Worm (Caenorhabditis elegans) whole organism, L3 larva: ENCODE data around the gene R10H10.3.

Source experiments
- R02D3.7 ChIP-seq: fragments of 150-350 bp; optimal IDR thresholded peaks from 2 replicates; lab custom pipeline; 2014; ENCODE audit warnings: missing biosample characterization, missing genetic modification characterization
- ZK546.5 ChIP-seq: sonication (generic microtip); optimal IDR thresholded peaks from 2 replicates; lab custom pipeline; 2017; ENCODE audit warnings: missing biosample characterization, missing genetic modification characterization
- ama-1 ChIP-seq: fragments of 150-350 bp; optimal IDR thresholded peaks from 2 replicates; lab custom pipeline; 2018
- ceh-16 ChIP-seq: sonication (generic microtip); optimal IDR thresholded peaks from 2 replicates; lab custom pipeline; 2017; ENCODE audit warnings: missing biosample characterization, missing genetic modification characterization
- ceh-28 ChIP-seq: fragments of 150-350 bp; optimal IDR thresholded peaks from 2 replicates; lab custom pipeline; 2014; ENCODE audit warnings: missing biosample characterization, missing genetic modification reagents, missing genetic modification characterization
- ceh-82 ChIP-seq: fragments of 150-350 bp; optimal IDR thresholded peaks from 2 replicates; lab custom pipeline; 2014; ENCODE audit warnings: missing biosample characterization, missing genetic modification characterization
- ceh-9 ChIP-seq: sonication (generic microtip); optimal IDR thresholded peaks from 2 replicates; lab custom pipeline; 2018; ENCODE audit warnings: missing biosample characterization, missing genetic modification characterization
- daf-12 ChIP-seq: fragments of 150-350 bp; optimal IDR thresholded peaks from 2 replicates; lab custom pipeline; 2014; ENCODE audit warnings: missing biosample characterization, missing genetic modification reagents, missing genetic modification characterization
- egl-5 ChIP-seq: fragments of 150-350 bp; optimal IDR thresholded peaks from 2 replicates; lab custom pipeline; 2017; ENCODE audit warnings: missing biosample characterization, missing genetic modification reagents, missing genetic modification characterization, inconsistent platforms
- elt-1 ChIP-seq: fragments of 150-350 bp; optimal IDR thresholded peaks from 2 replicates; lab custom pipeline; 2014; ENCODE audit warnings: missing biosample characterization, missing genetic modification characterization
- elt-2 ChIP-seq: sonication (generic microtip); optimal IDR thresholded peaks from 2 replicates; lab custom pipeline; 2016; ENCODE audit warnings: missing genetic modification reagents, mild to moderate bottlenecking, missing genetic modification characterization, missing compliant biosample characterization
- eor-1 ChIP-seq, 2 experiments: fragments of 150-350 bp; optimal IDR thresholded peaks; 2 replicates each; lab custom pipeline; 2014 to 2018; ENCODE audit warnings: missing biosample characterization in 2 of 2, missing genetic modification characterization in 2 of 2
- fkh-10 ChIP-seq: sonication (generic microtip); optimal IDR thresholded peaks from 2 replicates; lab custom pipeline; 2017; ENCODE audit warnings: missing biosample characterization, missing genetic modification reagents, missing genetic modification characterization
- fkh-2 ChIP-seq: fragments of 150-350 bp; optimal IDR thresholded peaks from 2 replicates; lab custom pipeline; 2014; ENCODE audit warnings: missing biosample characterization, missing genetic modification reagents, missing genetic modification characterization
- fos-1 ChIP-seq: fragments of 150-350 bp; optimal IDR thresholded peaks from 2 replicates; lab custom pipeline; 2014; ENCODE audit warnings: missing biosample characterization, missing genetic modification characterization
- hmg-11 ChIP-seq: sonication (generic microtip); optimal IDR thresholded peaks from 2 replicates; lab custom pipeline; 2016; ENCODE audit warnings: missing genetic modification characterization, missing compliant biosample characterization
- lin-15B ChIP-seq: fragments of 150-350 bp; optimal IDR thresholded peaks from 2 replicates; lab custom pipeline; 2014; ENCODE audit warnings: missing biosample characterization, missing genetic modification characterization
- lin-39 ChIP-seq: fragments of 150-350 bp; optimal IDR thresholded peaks from 2 replicates; lab custom pipeline; 2018; ENCODE audit warnings: missing biosample characterization, missing genetic modification reagents, missing genetic modification characterization
- mdl-1 ChIP-seq: fragments of 150-350 bp; optimal IDR thresholded peaks from 2 replicates; lab custom pipeline; 2014; ENCODE audit warnings: missing biosample characterization, missing genetic modification characterization
- nfya-1 ChIP-seq: sonication (generic microtip); optimal IDR thresholded peaks from 2 replicates; lab custom pipeline; 2017; ENCODE audit warnings: missing genetic modification characterization, mild to moderate bottlenecking, missing compliant biosample characterization, antibody characterized with exemption, moderate library complexity; ENCODE audit not compliant: insufficient read depth
- nhr-11 ChIP-seq: fragments of 150-350 bp; optimal IDR thresholded peaks from 2 replicates; lab custom pipeline; 2014; ENCODE audit warnings: missing biosample characterization, missing genetic modification characterization
- nhr-12 ChIP-seq: fragments of 150-350 bp; optimal IDR thresholded peaks from 2 replicates; lab custom pipeline; 2014; ENCODE audit warnings: missing biosample characterization, missing genetic modification characterization
- nhr-23 ChIP-seq: fragments of 150-350 bp; optimal IDR thresholded peaks from 2 replicates; lab custom pipeline; 2014; ENCODE audit warnings: missing biosample characterization, missing genetic modification reagents, missing genetic modification characterization
- nhr-28 ChIP-seq: fragments of 150-350 bp; optimal IDR thresholded peaks from 2 replicates; lab custom pipeline; 2014; ENCODE audit warnings: missing biosample characterization, missing genetic modification characterization
- nhr-43 ChIP-seq: sonication (generic microtip); optimal IDR thresholded peaks from 2 replicates; lab custom pipeline; 2016; ENCODE audit warnings: mild to moderate bottlenecking, missing genetic modification characterization, missing compliant biosample characterization; ENCODE audit not compliant: poor library complexity, severe bottlenecking
- nhr-67 ChIP-seq: fragments of 150-350 bp; optimal IDR thresholded peaks from 2 replicates; lab custom pipeline; 2014; ENCODE audit warnings: missing biosample characterization, missing genetic modification characterization
- nhr-76 ChIP-seq: fragments of 150-350 bp; sonication (generic microtip); optimal IDR thresholded peaks from 5 replicates; lab custom pipeline; 2014; ENCODE audit warnings: missing biosample characterization, missing genetic modification characterization
- nhr-77 ChIP-seq: fragments of 150-350 bp; optimal IDR thresholded peaks from 2 replicates; lab custom pipeline; 2014; ENCODE audit warnings: missing biosample characterization, missing genetic modification characterization
- pha-4 ChIP-seq: fragments of 150-350 bp; optimal IDR thresholded peaks from 2 replicates; lab custom pipeline; 2014; ENCODE audit warnings: missing biosample characterization, missing genetic modification reagents, missing genetic modification characterization
- sea-2 ChIP-seq: fragments of 150-350 bp; sonication (generic microtip); optimal IDR thresholded peaks from 4 replicates; lab custom pipeline; 2014; ENCODE audit warnings: missing biosample characterization, missing genetic modification reagents, missing genetic modification characterization
- skn-1 ChIP-seq: fragments of 150-350 bp; optimal IDR thresholded peaks from 2 replicates; lab custom pipeline; 2014; ENCODE audit warnings: missing biosample characterization, missing genetic modification characterization
- snpc-4 ChIP-seq: fragments of 150-350 bp; optimal IDR thresholded peaks from 2 replicates; lab custom pipeline; 2014; ENCODE audit warnings: missing biosample characterization, missing genetic modification characterization
- tbx-2 ChIP-seq: sonication (generic microtip); optimal IDR thresholded peaks from 2 replicates; lab custom pipeline; 2016; ENCODE audit warnings: mild to moderate bottlenecking, missing genetic modification characterization, missing compliant biosample characterization
- unc-39 ChIP-seq: sonication (generic microtip); optimal IDR thresholded peaks from 4 replicates; lab custom pipeline; 2017; ENCODE audit warnings: missing biosample characterization, missing genetic modification characterization
- unc-62 ChIP-seq: fragments of 150-350 bp; sonication (generic microtip); optimal IDR thresholded peaks from 4 replicates; lab custom pipeline; 2014; ENCODE audit warnings: missing biosample characterization, missing genetic modification reagents, missing genetic modification characterization
- zag-1 ChIP-seq: fragments of 150-350 bp; optimal IDR thresholded peaks from 2 replicates; lab custom pipeline; 2014; ENCODE audit warnings: missing biosample characterization, missing genetic modification characterization
- ztf-11 ChIP-seq: fragments of 150-350 bp; optimal IDR thresholded peaks from 2 replicates; lab custom pipeline; 2014; ENCODE audit warnings: missing biosample characterization, missing genetic modification characterization
- ztf-4 ChIP-seq: fragments of 150-350 bp; optimal IDR thresholded peaks from 2 replicates; lab custom pipeline; 2014; ENCODE audit warnings: missing biosample characterization, missing genetic modification characterization

The R10H10.3 gene

DNA sequence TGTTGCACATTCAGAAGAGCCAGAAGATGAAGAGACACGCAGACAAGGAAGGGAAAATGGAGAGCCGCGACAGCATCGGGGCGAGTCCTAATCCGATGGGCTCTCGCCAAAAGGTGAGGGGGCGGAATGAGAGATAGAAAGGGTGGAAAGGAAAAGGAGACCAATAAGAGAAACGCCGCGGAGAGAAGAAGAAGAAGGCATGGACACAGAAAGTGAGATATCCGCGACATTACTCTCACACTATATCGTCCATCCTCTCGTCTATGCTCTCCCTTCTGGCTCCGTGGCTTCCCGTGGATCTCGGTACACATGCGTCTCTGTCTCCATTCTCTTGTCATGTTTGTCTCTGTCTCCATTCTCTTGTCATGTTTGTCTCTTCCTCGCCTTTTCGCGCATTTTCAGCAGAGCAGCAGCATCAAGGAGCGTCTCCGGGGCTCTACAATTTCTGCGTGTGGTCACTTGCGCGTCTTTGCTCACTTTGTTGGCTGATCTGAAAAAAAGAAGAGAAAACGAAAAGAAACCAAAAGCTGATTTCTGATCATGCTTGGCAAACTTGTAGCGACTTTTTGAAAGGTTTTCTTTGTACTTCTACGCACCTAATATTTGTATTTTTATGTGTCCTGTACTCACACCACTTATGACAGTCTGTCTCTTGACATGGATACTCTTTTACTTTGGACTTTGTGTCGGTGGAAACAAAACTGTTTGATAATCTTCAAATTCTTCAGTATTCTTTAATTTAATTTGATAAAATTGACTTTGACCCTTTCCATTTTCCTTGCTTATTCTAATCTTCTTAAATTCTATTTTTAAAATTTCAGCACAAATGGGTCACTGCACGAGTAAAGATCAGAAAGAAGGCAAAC is 15.1 kb downstream of the R10H10.3 start, which contains the start of gene gpa-7:
gpa-7 (plus strand) TSS at position 816 of the 866 bp plus-strand sequence.
- TF ChIP-seq ama-1: no peak
- no peak for TF ChIP-seq nhr-76 (tag; lab: Kevin White, UChicago)
- TF ChIP-seq nhr-28 (tag; lab: Kevin White, UChicago): no peak
- TF ChIP-seq sea-2: peak; percentile 36
- no peak for TF ChIP-seq eor-1 (tag; optimal IDR thresholded peaks at IDR 0.05; lab: Kevin White, UChicago)
- peak; percentile 54 for TF ChIP-seq snpc-4 (tag; lab: Kevin White, UChicago)
- TF ChIP-seq nhr-23 (tag; lab: Kevin White, UChicago): no peak
- TF ChIP-seq nfya-1 (tag; lab: Kevin White, UChicago): peak; percentile 87
- TF ChIP-seq ceh-9 (tag; lab: Kevin White, UChicago): no peak
- peak; percentile 69 for TF ChIP-seq tbx-2 (tag; lab: Kevin White, UChicago)
- no peak for TF ChIP-seq nhr-11 (tag; lab: Kevin White, UChicago)
- TF ChIP-seq nhr-43 (tag; lab: Kevin White, UChicago): no peak
- peak; percentile 71 for TF ChIP-seq fkh-10 (GFP tag; lab: Kevin White, UChicago)
- TF ChIP-seq hmg-11 (tag; lab: Kevin White, UChicago): peak; percentile 79
- TF ChIP-seq unc-62 (GFP tag; lab: Kevin White, UChicago): peak; percentile 47
- TF ChIP-seq ceh-28: no peak
- no peak for TF ChIP-seq fkh-2 (tag; lab: Kevin White, UChicago)
- TF ChIP-seq lin-39 (tag; lab: Kevin White, UChicago): peak; percentile 68
- TF ChIP-seq ceh-16 (tag; lab: Kevin White, UChicago): no peak
- no peak for TF ChIP-seq elt-1 (tag; lab: Kevin White, UChicago)
- peak; percentile 24 for TF ChIP-seq zag-1 (tag; lab: Kevin White, UChicago)
- TF ChIP-seq fos-1 (tag; lab: Kevin White, UChicago): no peak
- peak; percentile 27 for TF ChIP-seq lin-15B

DNA sequence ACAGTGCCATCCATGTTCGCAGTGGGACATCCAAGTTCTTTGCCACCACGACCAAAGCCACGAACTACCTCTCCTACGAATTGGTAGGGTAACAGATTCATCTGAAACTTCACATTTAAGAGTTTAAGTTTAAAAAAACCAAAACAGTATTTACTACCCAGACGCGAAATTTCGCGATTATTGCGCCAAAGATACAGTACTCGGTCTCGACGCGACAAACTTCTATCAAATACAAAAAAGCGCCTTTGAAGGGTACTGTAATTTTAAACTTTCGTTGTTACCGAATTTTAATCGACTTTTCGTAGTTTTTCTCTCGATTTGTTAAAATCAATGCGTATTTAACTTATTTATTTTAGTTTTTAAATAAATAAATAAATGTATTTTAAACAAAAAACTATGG is 21.1 kb downstream of the R10H10.3 start, which contains the start of gene rfk-1:
rfk-1 (minus strand) TSS at position 101 of the 400 bp plus-strand sequence.
- no peak for TF ChIP-seq egl-5 (tag; lab: Kevin White, UChicago)
- no peak for TF ChIP-seq nhr-77 (tag; lab: Kevin White, UChicago)
- no peak for TF ChIP-seq hmg-11 (tag; lab: Kevin White, UChicago)
- TF ChIP-seq lin-15B: no peak
- TF ChIP-seq tbx-2 (tag; lab: Kevin White, UChicago): no peak
- TF ChIP-seq sea-2: no peak
- TF ChIP-seq nhr-11 (tag; lab: Kevin White, UChicago): no peak
- no peak for TF ChIP-seq unc-62 (GFP tag; lab: Kevin White, UChicago)
- no peak for TF ChIP-seq nhr-67
- no peak for TF ChIP-seq nhr-23 (tag; lab: Kevin White, UChicago)
- TF ChIP-seq daf-12 (tag; lab: Kevin White, UChicago): no peak
- no peak for TF ChIP-seq mdl-1 (tag; lab: Kevin White, UChicago)
- TF ChIP-seq ceh-82 (tag; lab: Kevin White, UChicago): no peak
- TF ChIP-seq ztf-4 (tag; lab: Kevin White, UChicago): no peak
- TF ChIP-seq ztf-11 (tag; lab: Kevin White, UChicago): no peak
- no peak for TF ChIP-seq elt-1 (tag; lab: Kevin White, UChicago)

DNA sequence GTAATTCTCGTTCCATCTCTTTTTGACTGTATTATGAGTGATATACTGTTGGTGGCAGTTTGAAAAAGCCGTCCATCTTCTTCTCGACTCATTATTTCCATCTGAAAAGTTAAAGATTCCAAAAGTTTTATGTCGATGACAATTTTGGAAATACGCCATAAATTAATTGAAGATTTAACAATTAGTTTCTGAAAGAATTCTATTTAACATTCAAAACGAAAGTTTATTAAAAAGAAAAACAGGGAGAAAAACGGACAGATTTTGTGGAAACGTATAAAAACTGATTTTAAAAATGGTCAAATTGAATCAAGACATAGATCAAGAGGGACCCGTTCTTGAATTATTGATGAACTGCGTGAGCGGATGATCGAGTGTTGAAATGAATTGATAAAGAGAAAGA is 25.5 kb downstream of the R10H10.3 start, which contains the start of gene R10H10.7:
R10H10.7 (minus strand) TSS at position 101 of the 400 bp plus-strand sequence.
- TF ChIP-seq nhr-12 (no peak), pha-4 (tag; lab: Kevin White, UChicago) (no peak), elt-2 (no peak), skn-1 (tag; lab: Kevin White, UChicago) (no peak), ceh-16 (tag; lab: Kevin White, UChicago) (no peak), ZK546.5 (tag; lab: Kevin White, UChicago) (no peak), unc-39 (tag; lab: Kevin White, UChicago) (no peak), eor-1 (tag; optimal IDR thresholded peaks at IDR 0.05; lab: Kevin White, UChicago) (no peak), egl-5 (tag; lab: Kevin White, UChicago) (no peak), R02D3.7 (no peak)
- TF ChIP-seq, all 47 proteins: peak for 0
